Worm (Caenorhabditis elegans) whole organism, L3 larva: ENCODE measurements around the gene nphp-1.

Experiments used
- R02D3.7 ChIP-seq: fragments of 150-350 bp; optimal IDR thresholded peaks from 2 replicates; lab custom pipeline; 2014; ENCODE audit warnings: missing biosample characterization, missing genetic modification characterization
- aly-2 ChIP-seq: fragments of 150-350 bp; optimal IDR thresholded peaks from 2 replicates; lab custom pipeline; 2014; ENCODE audit warnings: missing biosample characterization, missing genetic modification characterization
- ama-1 ChIP-seq: fragments of 150-350 bp; optimal IDR thresholded peaks from 2 replicates; lab custom pipeline; 2018
- ceh-16 ChIP-seq: sonication (generic microtip); optimal IDR thresholded peaks from 2 replicates; lab custom pipeline; 2017; ENCODE audit warnings: missing biosample characterization, missing genetic modification characterization
- ceh-9 ChIP-seq: sonication (generic microtip); optimal IDR thresholded peaks from 2 replicates; lab custom pipeline; 2018; ENCODE audit warnings: missing biosample characterization, missing genetic modification characterization
- daf-12 ChIP-seq: fragments of 150-350 bp; optimal IDR thresholded peaks from 2 replicates; lab custom pipeline; 2014; ENCODE audit warnings: missing biosample characterization, missing genetic modification reagents, missing genetic modification characterization
- egl-27 ChIP-seq: sonication (generic microtip); optimal IDR thresholded peaks from 4 replicates; lab custom pipeline; 2017; ENCODE audit warnings: missing biosample characterization, missing genetic modification reagents, missing genetic modification characterization
- egl-5 ChIP-seq: fragments of 150-350 bp; optimal IDR thresholded peaks from 2 replicates; lab custom pipeline; 2017; ENCODE audit warnings: missing biosample characterization, missing genetic modification reagents, missing genetic modification characterization, inconsistent platforms
- elt-1 ChIP-seq: fragments of 150-350 bp; optimal IDR thresholded peaks from 2 replicates; lab custom pipeline; 2014; ENCODE audit warnings: missing biosample characterization, missing genetic modification characterization
- elt-2 ChIP-seq: sonication (generic microtip); optimal IDR thresholded peaks from 2 replicates; lab custom pipeline; 2016; ENCODE audit warnings: missing genetic modification reagents, mild to moderate bottlenecking, missing genetic modification characterization, missing compliant biosample characterization
- elt-3 ChIP-seq, 3 experiments: fragments of 150-350 bp in 1 of 3; sonication (generic microtip) in 2 of 3; optimal IDR thresholded peaks; 2 replicates in 2 of 3; 4 replicates in 1 of 3; lab custom pipeline; 2014 to 2017; ENCODE audit warnings: missing biosample characterization in 3 of 3, missing genetic modification characterization in 3 of 3
- fkh-10 ChIP-seq: sonication (generic microtip); optimal IDR thresholded peaks from 2 replicates; lab custom pipeline; 2017; ENCODE audit warnings: missing biosample characterization, missing genetic modification reagents, missing genetic modification characterization
- fkh-2 ChIP-seq: fragments of 150-350 bp; optimal IDR thresholded peaks from 2 replicates; lab custom pipeline; 2014; ENCODE audit warnings: missing biosample characterization, missing genetic modification reagents, missing genetic modification characterization
- jun-1 ChIP-seq: fragments of 150-350 bp; optimal IDR thresholded peaks from 2 replicates; lab custom pipeline; 2014; ENCODE audit warnings: missing biosample characterization, missing genetic modification reagents, missing genetic modification characterization
- lin-15B ChIP-seq: fragments of 150-350 bp; optimal IDR thresholded peaks from 2 replicates; lab custom pipeline; 2014; ENCODE audit warnings: missing biosample characterization, missing genetic modification characterization
- lin-39 ChIP-seq: fragments of 150-350 bp; optimal IDR thresholded peaks from 2 replicates; lab custom pipeline; 2018; ENCODE audit warnings: missing biosample characterization, missing genetic modification reagents, missing genetic modification characterization
- lsy-12 ChIP-seq: sonication (generic microtip); optimal IDR thresholded peaks from 2 replicates; lab custom pipeline; 2016; ENCODE audit warnings: mild to moderate bottlenecking, missing genetic modification characterization, missing compliant biosample characterization
- mdl-1 ChIP-seq: fragments of 150-350 bp; optimal IDR thresholded peaks from 2 replicates; lab custom pipeline; 2014; ENCODE audit warnings: missing biosample characterization, missing genetic modification characterization
- nfya-1 ChIP-seq: sonication (generic microtip); optimal IDR thresholded peaks from 2 replicates; lab custom pipeline; 2017; ENCODE audit warnings: missing genetic modification characterization, mild to moderate bottlenecking, missing compliant biosample characterization, antibody characterized with exemption, moderate library complexity; ENCODE audit not compliant: insufficient read depth
- nhr-11 ChIP-seq: fragments of 150-350 bp; optimal IDR thresholded peaks from 2 replicates; lab custom pipeline; 2014; ENCODE audit warnings: missing biosample characterization, missing genetic modification characterization
- nhr-12 ChIP-seq: fragments of 150-350 bp; optimal IDR thresholded peaks from 2 replicates; lab custom pipeline; 2014; ENCODE audit warnings: missing biosample characterization, missing genetic modification characterization
- nhr-237 ChIP-seq: fragments of 150-350 bp; optimal IDR thresholded peaks from 2 replicates; lab custom pipeline; 2014; ENCODE audit warnings: missing biosample characterization, missing genetic modification characterization
- nhr-25 ChIP-seq: sonication (generic microtip); optimal IDR thresholded peaks from 2 replicates; lab custom pipeline; 2017; ENCODE audit warnings: missing biosample characterization, missing genetic modification characterization
- nhr-28 ChIP-seq: fragments of 150-350 bp; optimal IDR thresholded peaks from 2 replicates; lab custom pipeline; 2014; ENCODE audit warnings: missing biosample characterization, missing genetic modification characterization
- nhr-43 ChIP-seq: sonication (generic microtip); optimal IDR thresholded peaks from 2 replicates; lab custom pipeline; 2016; ENCODE audit warnings: mild to moderate bottlenecking, missing genetic modification characterization, missing compliant biosample characterization; ENCODE audit not compliant: poor library complexity, severe bottlenecking
- nhr-76 ChIP-seq: fragments of 150-350 bp; sonication (generic microtip); optimal IDR thresholded peaks from 5 replicates; lab custom pipeline; 2014; ENCODE audit warnings: missing biosample characterization, missing genetic modification characterization
- nhr-77 ChIP-seq: fragments of 150-350 bp; optimal IDR thresholded peaks from 2 replicates; lab custom pipeline; 2014; ENCODE audit warnings: missing biosample characterization, missing genetic modification characterization
- pqm-1 ChIP-seq: fragments of 150-350 bp; optimal IDR thresholded peaks from 2 replicates; lab custom pipeline; 2017; ENCODE audit warnings: missing biosample characterization, missing genetic modification characterization, inconsistent platforms
- sea-2 ChIP-seq: fragments of 150-350 bp; sonication (generic microtip); optimal IDR thresholded peaks from 4 replicates; lab custom pipeline; 2014; ENCODE audit warnings: missing biosample characterization, missing genetic modification reagents, missing genetic modification characterization
- skn-1 ChIP-seq: fragments of 150-350 bp; optimal IDR thresholded peaks from 2 replicates; lab custom pipeline; 2014; ENCODE audit warnings: missing biosample characterization, missing genetic modification characterization
- tbx-2 ChIP-seq: sonication (generic microtip); optimal IDR thresholded peaks from 2 replicates; lab custom pipeline; 2016; ENCODE audit warnings: mild to moderate bottlenecking, missing genetic modification characterization, missing compliant biosample characterization
- unc-39 ChIP-seq: sonication (generic microtip); optimal IDR thresholded peaks from 4 replicates; lab custom pipeline; 2017; ENCODE audit warnings: missing biosample characterization, missing genetic modification characterization
- unc-62 ChIP-seq: fragments of 150-350 bp; sonication (generic microtip); optimal IDR thresholded peaks from 4 replicates; lab custom pipeline; 2014; ENCODE audit warnings: missing biosample characterization, missing genetic modification reagents, missing genetic modification characterization
- zag-1 ChIP-seq: fragments of 150-350 bp; optimal IDR thresholded peaks from 2 replicates; lab custom pipeline; 2014; ENCODE audit warnings: missing biosample characterization, missing genetic modification characterization
- ztf-4 ChIP-seq: fragments of 150-350 bp; optimal IDR thresholded peaks from 2 replicates; lab custom pipeline; 2014; ENCODE audit warnings: missing biosample characterization, missing genetic modification characterization

nphp-1 gene

ce11 chrII:10630944-10631343, 21.1 kb downstream of the nphp-1 start:
- TF ChIP-seq pqm-1 (tag; lab: Kevin White, UChicago) (peak; percentile 20), sea-2 (GFP tag; lab: Kevin White, UChicago) (no peak), elt-2 (tag; lab: Kevin White, UChicago) (peak; percentile 28)
- TF ChIP-seq, all 47 proteins: peak for 2

ce11 chrII:10627963-10628362, 24.1 kb downstream of the nphp-1 start, which contains the start of gene M28.8:
Gene M28.8 (plus strand): TSS chrII:10628263.
- TF ChIP-seq fkh-2 (tag; lab: Kevin White, UChicago): no peak
- no peak for TF ChIP-seq ztf-4 (tag; lab: Kevin White, UChicago)
- no peak for TF ChIP-seq R02D3.7 (tag; lab: Kevin White, UChicago)
- no peak for TF ChIP-seq unc-62 (GFP tag; lab: Kevin White, UChicago)
- no peak for TF ChIP-seq elt-3 (tag; optimal IDR thresholded peaks at IDR 0.05; lab: Kevin White, UChicago)
- no peak for TF ChIP-seq ceh-16
- no peak for TF ChIP-seq daf-12
- no peak for TF ChIP-seq tbx-2 (tag; lab: Kevin White, UChicago)
- TF ChIP-seq nhr-12 (tag; lab: Kevin White, UChicago): no peak
- no peak for TF ChIP-seq elt-1 (tag; lab: Kevin White, UChicago)
- TF ChIP-seq nhr-25 (tag; lab: Kevin White, UChicago): no peak
- TF ChIP-seq zag-1 (tag; lab: Kevin White, UChicago): no peak
- no peak for TF ChIP-seq nhr-237 (tag; lab: Kevin White, UChicago)
- TF ChIP-seq ceh-9 (tag; lab: Kevin White, UChicago): no peak

- peak; percentile 38 for TF ChIP-seq jun-1 (tag; lab: Kevin White, UChicago)
- peak; percentile 84 for TF ChIP-seq elt-2 (tag; lab: Kevin White, UChicago)
- TF ChIP-seq lsy-12 (tag; lab: Kevin White, UChicago): no peak
- TF ChIP-seq pqm-1 (tag; lab: Kevin White, UChicago): peak; percentile 38
Measured at ce11 chrII:10627086-10627485, 25.0 kb downstream of the nphp-1 start.

- TF ChIP-seq nhr-77 (tag; lab: Kevin White, UChicago) (no peak), lin-15B (no peak), ceh-16 (no peak), ama-1 (lab: Kevin White, UChicago) (no peak), egl-5 (no peak), nhr-28 (tag; lab: Kevin White, UChicago) (no peak), zag-1 (tag; lab: Kevin White, UChicago) (no peak), unc-62 (GFP tag; lab: Kevin White, UChicago) (no peak), mdl-1 (tag; lab: Kevin White, UChicago) (no peak), fkh-10 (no peak), nhr-43 (tag; lab: Kevin White, UChicago) (no peak), nfya-1 (tag; lab: Kevin White, UChicago) (no peak)
Measured at ce11 chrII:10621965-10622364, 30.1 kb downstream of the nphp-1 start, which contains the start of gene cutl-9. Gene cutl-9 (plus strand): TSS chrII:10622265.

- TF ChIP-seq R02D3.7 (tag; lab: Kevin White, UChicago) (no peak), skn-1 (tag; lab: Kevin White, UChicago) (no peak), egl-27 (tag; lab: Kevin White, UChicago) (no peak), nhr-11 (no peak), fkh-2 (tag; lab: Kevin White, UChicago) (no peak), lin-39 (no peak), lin-15B (no peak), elt-3 (tag; optimal IDR thresholded peaks at IDR 0.05; lab: Kevin White, UChicago) (no peak), unc-39 (no peak), nhr-76 (no peak), nhr-43 (tag; lab: Kevin White, UChicago) (no peak), pqm-1 (tag; lab: Kevin White, UChicago) (no peak), nhr-237 (tag; lab: Kevin White, UChicago) (no peak), aly-2 (tag; lab: Kevin White, UChicago) (no peak)
- TF ChIP-seq, all 47 proteins: peak for 0
Measured at ce11 chrII:10618157-10618556, 33.9 kb downstream of the nphp-1 start, which contains the start of gene C14A4.13. Gene C14A4.13 (plus strand): TSS chrII:10618457.
